Fruit fly (Drosophila melanogaster) whole organism, prepupa: Measurements from ENCODE around the gene dgt2.

Experiments
- CG3919 ChIP-seq: fragments of 200-800 bp; sonication (Bioruptor generic); optimal IDR thresholded peaks from 3 replicates; lab custom pipeline; 2016; ENCODE audit warnings: missing biosample characterization, missing genetic modification characterization
- CG6276 ChIP-seq: fragments of 200-800 bp; sonication (Bioruptor generic); optimal IDR thresholded peaks from 2 replicates; lab custom pipeline; 2017; ENCODE audit warnings: missing biosample characterization, mild to moderate bottlenecking, missing genetic modification characterization
- esn ChIP-seq: fragments of 200-800 bp; sonication (Bioruptor generic); optimal IDR thresholded peaks from 2 replicates; lab custom pipeline; 2016; ENCODE audit warnings: missing biosample characterization, mild to moderate bottlenecking, missing genetic modification characterization, moderate library complexity

- no peak for TF ChIP-seq esn (GFP tag; lab: Kevin White, UChicago)
- TF ChIP-seq CG6276 (GFP tag; lab: Kevin White, UChicago): no peak
- no peak for TF ChIP-seq CG3919 (GFP tag; lab: Kevin White, UChicago)
These were observed 46.9 kb upstream of the dgt2 start for dm6 chr2L:11942826-11943225.
